Fruit fly (Drosophila melanogaster) whole organism, pupa: Measurements from ENCODE around the gene CG5969.

Source experiments
- CG12605 ChIP-seq: fragments of 200-800 bp; sonication (Bioruptor generic); IDR thresholded peaks from 2 replicates; pipeline ENCODE4 v1.3.6; 2022; ENCODE audit warnings: missing biosample characterization, missing genetic modification characterization
- CG32121 ChIP-seq: fragments of 200-800 bp; sonication (Bioruptor generic); IDR thresholded peaks from 2 replicates; pipeline ENCODE4 v1.3.6; 2022; ENCODE audit warnings: missing biosample characterization, missing genetic modification characterization
- CG8159 ChIP-seq: fragments of 200-800 bp; sonication (Bioruptor generic); optimal IDR thresholded peaks from 3 replicates; lab custom pipeline; 2018; ENCODE audit warnings: missing biosample characterization, mild to moderate bottlenecking, missing genetic modification characterization, moderate library complexity
- CG9948 ChIP-seq: fragments of 200-800 bp; sonication (Bioruptor generic); optimal IDR thresholded peaks from 2 replicates; lab custom pipeline; 2018; ENCODE audit warnings: missing biosample characterization, mild to moderate bottlenecking, missing genetic modification characterization, moderate library complexity
- EcR ChIP-seq: fragments of 200-800 bp; sonication (Bioruptor generic); optimal IDR thresholded peaks from 3 replicates; lab custom pipeline; 2019; ENCODE audit warnings: missing biosample characterization, missing genetic modification characterization, mild to moderate bottlenecking, moderate library complexity, missing genetic modification reagents
- gl ChIP-seq: fragments of 200-800 bp; sonication (Bioruptor generic); optimal IDR thresholded peaks from 2 replicates; lab custom pipeline; 2018; ENCODE audit warnings: missing biosample characterization, mild to moderate bottlenecking, missing genetic modification characterization

CG5969 gene

DNA sequence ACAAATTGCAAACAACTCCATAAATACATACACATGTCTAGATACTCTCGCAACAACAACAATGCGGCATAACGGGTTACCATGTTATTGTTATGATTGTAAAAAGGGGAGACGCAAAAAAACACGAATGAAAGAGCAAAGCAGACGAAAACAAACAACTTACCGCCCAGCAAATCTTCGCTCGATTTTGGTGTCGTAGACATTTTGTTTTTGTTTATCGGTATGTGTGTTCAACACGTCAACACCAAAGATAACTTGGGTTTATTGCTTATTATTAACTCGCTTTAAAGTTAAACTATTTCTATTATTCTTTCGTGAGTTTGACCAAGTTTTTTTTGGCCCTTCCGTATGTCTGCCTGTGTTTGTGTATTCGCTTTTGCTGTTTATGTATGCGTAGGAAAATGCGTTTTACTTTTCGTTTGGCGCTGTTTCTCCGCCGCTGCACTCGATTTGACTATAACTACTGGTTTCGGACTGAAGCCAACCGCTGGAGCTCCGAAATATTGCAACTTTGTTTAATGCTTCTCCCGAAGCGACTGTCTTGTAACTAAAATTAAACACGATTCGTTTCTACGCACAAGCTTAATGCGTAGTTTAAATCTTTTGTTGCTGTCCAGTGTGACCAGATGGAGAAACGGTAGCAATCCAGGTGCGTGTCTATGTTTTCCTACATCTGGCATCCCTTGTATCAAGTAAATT is 45.4 kb downstream of the CG5969 start, which contains the start of gene BNIP3:
Gene BNIP3, minus strand, starts transcription at position 589 of the 699 bp plus-strand sequence.
- TF ChIP-seq CG8159 (tag; lab: Kevin White, UChicago), result peak; percentile 2
- no peak for TF ChIP-seq gl (tag; lab: Kevin White, UChicago)
- no peak for TF ChIP-seq CG32121 (GFP tag; lab: Robert Waterston, UW)
- no peak for TF ChIP-seq CG12605 (GFP tag; lab: Robert Waterston, UW)

- TF ChIP-seq EcR (GFP tag; lab: Kevin White, UChicago), result peak; percentile 3
- TF ChIP-seq gl (tag; lab: Kevin White, UChicago), result no peak
- TF ChIP-seq CG9948 (tag; lab: Kevin White, UChicago), result no peak
Observed at dm6 chr3L:20520687-20521169, 47.1 kb downstream of the CG5969 start, which contains the start of the genes mTerf3 and CG5104. Gene mTerf3 (minus strand): TSS chr3L:20520772. Gene CG5104 (plus strand): TSS chr3L:20521009.
